Worm (Caenorhabditis elegans) whole organism, L4 larva: ENCODE measurements around the gene F53B7.7.

Experiments
- F37D6.2 ChIP-seq: sonication (generic microtip); optimal IDR thresholded peaks from 2 replicates; lab custom pipeline; 2016; ENCODE audit warnings: mild to moderate bottlenecking, missing genetic modification characterization, missing compliant biosample characterization
- T20F7.1 ChIP-seq: fragments of 200-800 bp; sonication (Bioruptor generic); optimal IDR thresholded peaks from 2 replicates; lab custom pipeline; 2018; ENCODE audit warnings: mild to moderate bottlenecking, missing genetic modification characterization, missing compliant biosample characterization
- Y5F2A.4 ChIP-seq: fragments of 200-800 bp; sonication (Bioruptor generic); optimal IDR thresholded peaks from 2 replicates; lab custom pipeline; 2018; ENCODE audit warnings: mild to moderate bottlenecking, missing genetic modification characterization, missing compliant biosample characterization
- aly-2 ChIP-seq: sonication (generic microtip); optimal IDR thresholded peaks from 2 replicates; lab custom pipeline; 2018; ENCODE audit warnings: missing biosample characterization, missing genetic modification characterization
- arid-1 ChIP-seq: fragments of 200-800 bp; sonication (Bioruptor generic); conservative IDR thresholded peaks from 2 replicates; pipeline ENCODE4 v1.3.6; 2022; ENCODE audit warnings: missing genetic modification reagents, missing genetic modification characterization, missing compliant biosample characterization
- ces-1 ChIP-seq: fragments of 150-350 bp; sonication (generic microtip); optimal IDR thresholded peaks from 4 replicates; lab custom pipeline; 2014; ENCODE audit warnings: missing biosample characterization, missing genetic modification reagents, missing genetic modification characterization
- ctbp-1 ChIP-seq: fragments of 200-800 bp; sonication (Bioruptor generic); IDR thresholded peaks from 2 replicates; pipeline ENCODE4 v1.3.6; 2022; ENCODE audit warnings: missing genetic modification reagents, missing genetic modification characterization, missing compliant biosample characterization
- daf-16 ChIP-seq, 3 experiments: sonication (generic microtip); optimal IDR thresholded peaks; 2 replicates each; lab custom pipeline; 2016 to 2017; ENCODE audit warnings: missing genetic modification characterization in 3 of 3, missing genetic modification reagents in 3 of 3, mild to moderate bottlenecking in 2 of 3, missing compliant biosample characterization in 2 of 3, missing biosample characterization in 1 of 3, moderate library complexity in 1 of 3
- daf-19 ChIP-seq: fragments of 200-800 bp; sonication (Bioruptor generic); conservative IDR thresholded peaks from 2 replicates; pipeline ENCODE4 v1.3.6; 2022; ENCODE audit warnings: missing genetic modification characterization, missing compliant biosample characterization
- daf-8 ChIP-seq: fragments of 200-800 bp; sonication (Bioruptor generic); IDR thresholded peaks from 2 replicates; pipeline ENCODE4 v1.3.6; 2022; ENCODE audit warnings: missing genetic modification characterization, missing compliant biosample characterization
- dmd-8 ChIP-seq: fragments of 200-800 bp; sonication (Bioruptor generic); IDR thresholded peaks from 2 replicates; pipeline ENCODE4 v1.3.6; 2022; ENCODE audit warnings: missing genetic modification characterization, missing compliant biosample characterization
- egl-27 ChIP-seq: sonication (generic microtip); optimal IDR thresholded peaks from 3 replicates; lab custom pipeline; 2017; ENCODE audit warnings: missing biosample characterization, missing genetic modification reagents, missing genetic modification characterization
- egl-43 ChIP-seq: fragments of 200-800 bp; sonication (Bioruptor generic); IDR thresholded peaks from 2 replicates; pipeline ENCODE4 v1.3.6; 2022; ENCODE audit warnings: missing genetic modification reagents, missing genetic modification characterization, missing compliant biosample characterization
- fkh-10 ChIP-seq: fragments of 150-350 bp; optimal IDR thresholded peaks from 2 replicates; lab custom pipeline; 2014; ENCODE audit warnings: missing biosample characterization, missing genetic modification reagents, missing genetic modification characterization
- hlh-11 ChIP-seq: fragments of 200-800 bp; sonication (Bioruptor generic); optimal IDR thresholded peaks from 2 replicates; lab custom pipeline; 2018; ENCODE audit warnings: mild to moderate bottlenecking, missing genetic modification characterization, missing compliant biosample characterization
- lin-38 ChIP-seq: fragments of 200-800 bp; sonication (Bioruptor generic); IDR thresholded peaks from 2 replicates; pipeline ENCODE4 v1.3.6; 2022; ENCODE audit warnings: missing genetic modification reagents, missing genetic modification characterization, missing compliant biosample characterization
- mdl-1 ChIP-seq, 2 experiments: fragments of 150-350 bp in 1 of 2; sonication (generic microtip) in 1 of 2; optimal IDR thresholded peaks; 2 replicates each; lab custom pipeline; 2014 to 2017; ENCODE audit warnings: missing biosample characterization in 2 of 2, missing genetic modification characterization in 2 of 2
- mes-2 ChIP-seq: sonication (generic microtip); optimal IDR thresholded peaks from 2 replicates; lab custom pipeline; 2016; ENCODE audit warnings: missing genotype, mild to moderate bottlenecking, missing genetic modification characterization, missing compliant biosample characterization; ENCODE audit not compliant: poor library complexity, severe bottlenecking
- mxl-2 ChIP-seq: fragments of 200-800 bp; sonication (Bioruptor generic); conservative IDR thresholded peaks from 2 replicates; pipeline ENCODE4 v1.3.6; 2022; ENCODE audit warnings: missing genetic modification reagents, missing genetic modification characterization, missing compliant biosample characterization
- nhr-11 ChIP-seq: fragments of 150-350 bp; optimal IDR thresholded peaks from 2 replicates; lab custom pipeline; 2014; ENCODE audit warnings: missing biosample characterization, missing genetic modification characterization
- nhr-111 ChIP-seq: fragments of 200-800 bp; sonication (Bioruptor generic); optimal IDR thresholded peaks from 2 replicates; lab custom pipeline; 2018; ENCODE audit warnings: mild to moderate bottlenecking, missing genetic modification characterization, missing compliant biosample characterization
- nhr-25 ChIP-seq: sonication (generic microtip); optimal IDR thresholded peaks from 2 replicates; lab custom pipeline; 2017; ENCODE audit warnings: missing genetic modification characterization, mild to moderate bottlenecking, missing compliant biosample characterization, antibody characterized with exemption, moderate library complexity, borderline replicate concordance; ENCODE audit not compliant: insufficient read depth
- nhr-28 ChIP-seq: fragments of 150-350 bp; optimal IDR thresholded peaks from 2 replicates; lab custom pipeline; 2014; ENCODE audit warnings: missing biosample characterization, missing genetic modification characterization
- nhr-42 ChIP-seq: fragments of 200-800 bp; sonication (Bioruptor generic); IDR thresholded peaks from 2 replicates; pipeline ENCODE4 v1.3.6; 2022; ENCODE audit warnings: missing genetic modification characterization, missing compliant biosample characterization
- nhr-48 ChIP-seq: sonication (generic microtip); optimal IDR thresholded peaks from 2 replicates; lab custom pipeline; 2016; ENCODE audit warnings: mild to moderate bottlenecking, missing genetic modification characterization, missing compliant biosample characterization
- nhr-6 ChIP-seq: fragments of 150-350 bp; optimal IDR thresholded peaks from 2 replicates; lab custom pipeline; 2014; ENCODE audit warnings: missing biosample characterization, missing genetic modification characterization
- pqm-1 ChIP-seq: sonication (generic microtip); optimal IDR thresholded peaks from 2 replicates; lab custom pipeline; 2017; ENCODE audit warnings: missing biosample characterization, missing genetic modification characterization
- saeg-2 ChIP-seq: fragments of 200-800 bp; sonication (Bioruptor generic); IDR thresholded peaks from 2 replicates; pipeline ENCODE4 v1.3.6; 2022; ENCODE audit warnings: missing genetic modification reagents, missing genetic modification characterization, missing compliant biosample characterization
- skn-1 ChIP-seq: fragments of 150-350 bp; optimal IDR thresholded peaks from 2 replicates; lab custom pipeline; 2014; ENCODE audit warnings: missing biosample characterization, missing genetic modification characterization
- snpc-1.2 ChIP-seq: fragments of 200-800 bp; sonication (Bioruptor generic); IDR thresholded peaks from 2 replicates; pipeline ENCODE4 v1.3.6; 2022; ENCODE audit warnings: missing genetic modification reagents, missing genetic modification characterization, missing compliant biosample characterization
- snpc-4 ChIP-seq: fragments of 150-350 bp; optimal IDR thresholded peaks from 2 replicates; lab custom pipeline; 2014; ENCODE audit warnings: missing biosample characterization, missing genetic modification characterization
- spr-1 ChIP-seq: sonication (generic microtip); optimal IDR thresholded peaks from 2 replicates; lab custom pipeline; 2016; ENCODE audit warnings: mild to moderate bottlenecking, missing genetic modification characterization, missing compliant biosample characterization
- unc-130 ChIP-seq: sonication (generic microtip); optimal IDR thresholded peaks from 2 replicates; lab custom pipeline; 2016; ENCODE audit warnings: missing genetic modification reagents, missing genetic modification characterization, missing compliant biosample characterization
- unc-39 ChIP-seq: sonication (generic microtip); optimal IDR thresholded peaks from 2 replicates; lab custom pipeline; 2017; ENCODE audit warnings: missing biosample characterization, missing genetic modification characterization
- unc-62 ChIP-seq, 3 experiments: fragments of 150-350 bp in 1 of 3; sonication (generic microtip); optimal IDR thresholded peaks in 2 of 3; peaks in 1 of 3; 1 replicate in 1 of 3; 2 replicates in 2 of 3; lab custom pipeline; 2014 to 2017; ENCODE audit warnings: missing biosample characterization in 3 of 3, missing genetic modification characterization in 3 of 3, missing genetic modification reagents in 3 of 3, missing genotype in 1 of 3
- zip-2 ChIP-seq: fragments of 150-350 bp; optimal IDR thresholded peaks from 2 replicates; lab custom pipeline; 2014; ENCODE audit warnings: missing biosample characterization, missing genetic modification characterization
- ztf-11 ChIP-seq: fragments of 150-350 bp; optimal IDR thresholded peaks from 2 replicates; lab custom pipeline; 2014; ENCODE audit warnings: missing biosample characterization, missing genetic modification characterization

The F53B7.7 gene

DNA sequence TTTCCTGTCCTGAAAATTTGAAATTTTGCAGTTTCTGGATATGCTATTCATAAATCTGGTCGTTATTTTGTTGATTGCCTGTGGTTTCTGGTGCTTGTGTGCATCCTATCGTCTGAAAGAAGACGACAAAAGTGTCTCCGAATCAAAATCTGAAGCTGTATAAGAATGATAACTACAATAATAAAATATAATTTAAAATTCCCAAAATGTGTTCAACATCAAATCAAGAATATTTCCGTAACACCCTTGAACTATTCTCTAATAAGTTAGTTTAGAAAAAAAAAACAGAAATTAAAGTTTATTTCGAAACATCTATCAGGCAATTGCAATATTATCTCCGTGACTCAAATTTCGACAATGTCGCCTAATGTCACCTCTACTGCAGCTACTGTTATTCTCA is 41.6 kb downstream of the F53B7.7 start, which contains the start of gene C45B11.8:
C45B11.8 (plus strand) TSS at position 301 of the 400 bp plus-strand sequence.
- TF ChIP-seq snpc-1.2 (no peak), nhr-28 (tag; lab: Kevin White, UChicago) (no peak), unc-39 (tag; lab: Kevin White, UChicago) (no peak)

DNA sequence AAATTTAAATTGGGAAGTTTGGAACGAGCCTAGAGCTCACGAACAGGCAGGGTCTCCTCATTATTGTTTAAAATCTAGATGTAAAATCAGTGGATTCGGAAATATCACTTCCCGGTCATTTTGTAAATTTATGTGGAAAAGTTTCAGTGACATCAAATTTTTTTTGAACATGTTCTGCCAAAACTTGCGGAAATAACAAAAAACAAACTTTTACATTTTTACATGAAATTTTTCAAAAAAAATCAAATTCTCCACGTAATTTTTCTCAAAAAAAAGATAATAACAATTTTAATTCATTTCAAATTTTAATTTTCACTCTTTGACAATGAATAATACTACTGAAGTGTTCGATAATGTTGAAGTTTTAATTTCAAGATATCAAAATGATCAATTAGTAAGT is 42.6 kb downstream of the F53B7.7 start, which contains the start of gene C45B11.5:
C45B11.5 (plus strand) TSS at position 301 of the 400 bp plus-strand sequence.
- no peak for TF ChIP-seq F37D6.2 (tag; lab: Kevin White, UChicago)
- no peak for TF ChIP-seq snpc-1.2
- TF ChIP-seq egl-27 (tag; lab: Kevin White, UChicago), result no peak
- no peak for TF ChIP-seq daf-19 (GFP tag; lab: Robert Waterston, UW)
- no peak for TF ChIP-seq nhr-6 (tag; lab: Kevin White, UChicago)
- TF ChIP-seq daf-8 (GFP tag; lab: Robert Waterston, UW), result no peak
- TF ChIP-seq skn-1 (tag; lab: Kevin White, UChicago), result no peak
- TF ChIP-seq aly-2, result no peak
- TF ChIP-seq nhr-111 (GFP tag; lab: Kevin White, UChicago), result no peak
- TF ChIP-seq nhr-11, result no peak
- TF ChIP-seq nhr-48 (tag; lab: Kevin White, UChicago), result no peak
- no peak for TF ChIP-seq snpc-4 (tag; lab: Kevin White, UChicago)
- TF ChIP-seq mdl-1 (tag; optimal IDR thresholded peaks at IDR 0.05; lab: Kevin White, UChicago), result no peak
- TF ChIP-seq T20F7.1, result no peak
- TF ChIP-seq nhr-25 (tag; lab: Kevin White, UChicago), result no peak
- no peak for TF ChIP-seq egl-43 (GFP tag; lab: Robert Waterston, UW)
- no peak for TF ChIP-seq hlh-11 (tag; lab: Kevin White, UChicago)
- no peak for TF ChIP-seq lin-38
- TF ChIP-seq, all 104 proteins: peak for 0

ce11 chrV:11042538-11042937 is 43.6 kb downstream of the F53B7.7 start, which contains the start of gene C45B11.2:
Gene C45B11.2 (plus strand): TSS chrV:11042710.
- TF ChIP-seq daf-16 (GFP tag; optimal IDR thresholded peaks at IDR 0.05; lab: Kevin White, UChicago) (no peak), daf-16 (tag; optimal IDR thresholded peaks at IDR 0.05; lab: Kevin White, UChicago) (peak; percentile 1), zip-2 (tag; lab: Kevin White, UChicago) (peak; percentile 86), nhr-42 (GFP tag; lab: Robert Waterston, UW) (no peak)

ce11 chrV:11043767-11044166 is 44.9 kb downstream of the F53B7.7 start, which contains the start of gene C45B11.6:
Gene C45B11.6 (plus strand): TSS chrV:11044067.
- no peak for TF ChIP-seq T20F7.1
- TF ChIP-seq fkh-10 (GFP tag; lab: Kevin White, UChicago), result no peak
- TF ChIP-seq ctbp-1 (GFP tag; lab: Robert Waterston, UW), result no peak
- no peak for TF ChIP-seq pqm-1
- TF ChIP-seq unc-130 (GFP tag; lab: Kevin White, UChicago), result no peak
- TF ChIP-seq nhr-11, result no peak
- TF ChIP-seq unc-62 (GFP tag; optimal IDR thresholded peaks at IDR 0.05 in 1 of 2; lab: Kevin White, UChicago), result no peak
- TF ChIP-seq unc-62 (tag; optimal IDR thresholded peaks at IDR 0.05; lab: Kevin White, UChicago), result no peak
- no peak for TF ChIP-seq spr-1 (tag; lab: Kevin White, UChicago)
- TF ChIP-seq dmd-8 (GFP tag; lab: Robert Waterston, UW), result no peak
- TF ChIP-seq mxl-2, result no peak
- TF ChIP-seq ces-1 (GFP tag; lab: Kevin White, UChicago), result no peak
- TF ChIP-seq saeg-2 (GFP tag; lab: Robert Waterston, UW), result no peak
- no peak for TF ChIP-seq Y5F2A.4 (GFP tag; lab: Kevin White, UChicago)
- TF ChIP-seq arid-1 (GFP tag; lab: Robert Waterston, UW), result no peak
- TF ChIP-seq ztf-11, result no peak
- TF ChIP-seq mes-2 (tag; lab: Kevin White, UChicago), result no peak
